Worm (Caenorhabditis elegans) whole organism, L1 larva: ENCODE data around the gene cutl-1.
A peak's percentile ranks its signal among the peaks of the same experiment; 100 is the strongest.

Source experiments
- C04F5.9 ChIP-seq: sonication (generic microtip); optimal IDR thresholded peaks from 2 replicates; lab custom pipeline; 2016; ENCODE audit warnings: missing genetic modification characterization, missing compliant biosample characterization
- C16A3.4 ChIP-seq: fragments of 150-350 bp; optimal IDR thresholded peaks from 2 replicates; lab custom pipeline; 2014; ENCODE audit warnings: missing biosample characterization, missing genetic modification characterization
- Y116A8C.19 ChIP-seq: sonication (generic microtip); optimal IDR thresholded peaks from 2 replicates; lab custom pipeline; 2016; ENCODE audit warnings: missing compliant biosample characterization, missing genetic modification characterization, borderline replicate concordance
- aha-1 ChIP-seq: fragments of 150-350 bp; optimal IDR thresholded peaks from 2 replicates; lab custom pipeline; 2014; ENCODE audit warnings: missing biosample characterization, missing genetic modification characterization
- alr-1 ChIP-seq: fragments of 200-800 bp; sonication (Bioruptor generic); optimal IDR thresholded peaks from 2 replicates; lab custom pipeline; 2018; ENCODE audit warnings: borderline replicate concordance, mild to moderate bottlenecking, missing genetic modification characterization, missing compliant biosample characterization
- blmp-1 ChIP-seq: fragments of 150-350 bp; optimal IDR thresholded peaks from 2 replicates; lab custom pipeline; 2014; ENCODE audit warnings: missing biosample characterization, missing genetic modification characterization
- ces-1 ChIP-seq: fragments of 150-350 bp; optimal IDR thresholded peaks from 2 replicates; lab custom pipeline; 2014; ENCODE audit warnings: missing biosample characterization, missing genetic modification reagents, missing genetic modification characterization
- dpl-1 ChIP-seq, 3 experiments: fragments of 150-350 bp in 2 of 3; sonication (generic microtip) in 1 of 3; optimal IDR thresholded peaks; 2 replicates each; lab custom pipeline; 2014 to 2017; ENCODE audit warnings: missing biosample characterization in 3 of 3, missing genetic modification characterization in 3 of 3, missing genetic modification reagents in 3 of 3
- dsc-1 ChIP-seq: sonication (generic microtip); optimal IDR thresholded peaks from 2 replicates; lab custom pipeline; 2016; ENCODE audit warnings: mild to moderate bottlenecking, missing genetic modification characterization, missing compliant biosample characterization
- efl-1 ChIP-seq, 4 experiments: fragments of 150-350 bp; optimal IDR thresholded peaks in 3 of 4; peaks in 1 of 4; 1 replicate in 1 of 4; 2 replicates in 3 of 4; lab custom pipeline; 2014; ENCODE audit warnings: missing biosample characterization in 2 of 4, missing genetic modification characterization in 2 of 4, missing genetic modification reagents in 2 of 4
- efl-3 ChIP-seq: fragments of 200-800 bp; sonication (Bioruptor generic); optimal IDR thresholded peaks from 2 replicates; lab custom pipeline; 2018; ENCODE audit warnings: mild to moderate bottlenecking, missing genetic modification characterization, missing compliant biosample characterization
- elt-2 ChIP-seq: sonication (generic microtip); optimal IDR thresholded peaks from 2 replicates; lab custom pipeline; 2016; ENCODE audit warnings: missing genetic modification characterization, mild to moderate bottlenecking, inconsistent platforms, missing compliant biosample characterization, missing genetic modification reagents
- elt-3 ChIP-seq, 6 experiments: fragments of 150-350 bp in 1 of 6; sonication (generic microtip); optimal IDR thresholded peaks; 2 replicates each; lab custom pipeline; 2017 to 2018; ENCODE audit warnings: missing biosample characterization in 6 of 6, missing genetic modification characterization in 6 of 6, inconsistent platforms in 1 of 6
- fkh-8 ChIP-seq: sonication (generic microtip); optimal IDR thresholded peaks from 2 replicates; lab custom pipeline; 2016; ENCODE audit warnings: mild to moderate bottlenecking, missing genetic modification characterization, missing compliant biosample characterization
- grh-1 ChIP-seq: fragments of 200-800 bp; sonication (Bioruptor generic); IDR thresholded peaks from 2 replicates; pipeline ENCODE4 v1.3.6; 2022; ENCODE audit warnings: missing genetic modification reagents, missing genetic modification characterization, missing compliant biosample characterization
- hlh-17 ChIP-seq: fragments of 200-800 bp; sonication (Bioruptor generic); optimal IDR thresholded peaks from 2 replicates; lab custom pipeline; 2018; ENCODE audit warnings: missing genetic modification characterization, mild to moderate bottlenecking, missing compliant biosample characterization, moderate library complexity, borderline replicate concordance
- irx-1 ChIP-seq: sonication (generic microtip); optimal IDR thresholded peaks from 2 replicates; lab custom pipeline; 2016; ENCODE audit warnings: missing genetic modification characterization, missing compliant biosample characterization
- jun-1 ChIP-seq: fragments of 150-350 bp; optimal IDR thresholded peaks from 2 replicates; lab custom pipeline; 2014; ENCODE audit warnings: missing biosample characterization, missing genetic modification reagents, missing genetic modification characterization
- lin-14 ChIP-seq: fragments of 200-800 bp; sonication (Bioruptor generic); optimal IDR thresholded peaks from 2 replicates; lab custom pipeline; 2018; ENCODE audit warnings: mild to moderate bottlenecking, missing genetic modification characterization, moderate library complexity, missing compliant biosample characterization
- lin-15B ChIP-seq: fragments of 150-350 bp; sonication (generic microtip); optimal IDR thresholded peaks from 3 replicates; lab custom pipeline; 2014; ENCODE audit warnings: missing biosample characterization, missing genetic modification characterization
- lin-35 ChIP-seq, 2 experiments: fragments of 150-350 bp; optimal IDR thresholded peaks; 2 replicates each; lab custom pipeline; 2014; ENCODE audit warnings: missing biosample characterization in 2 of 2, missing genetic modification characterization in 2 of 2, missing genetic modification reagents in 2 of 2
- lsy-2 ChIP-seq, 2 experiments: fragments of 150-350 bp; optimal IDR thresholded peaks; 2 replicates each; lab custom pipeline; 2014; ENCODE audit warnings: missing biosample characterization in 2 of 2, missing genetic modification characterization in 2 of 2
- mef-2 ChIP-seq: fragments of 150-350 bp; optimal IDR thresholded peaks from 2 replicates; lab custom pipeline; 2014; ENCODE audit warnings: missing biosample characterization, missing genetic modification characterization
- mep-1 ChIP-seq: fragments of 150-350 bp; optimal IDR thresholded peaks from 2 replicates; lab custom pipeline; 2014; ENCODE audit warnings: missing biosample characterization, missing genetic modification characterization
- nhr-19 ChIP-seq: fragments of 200-800 bp; sonication (Bioruptor generic); conservative IDR thresholded peaks from 2 replicates; pipeline ENCODE4 v1.3.6; 2022; ENCODE audit warnings: missing genetic modification characterization, missing compliant biosample characterization
- nhr-20 ChIP-seq: sonication (generic microtip); optimal IDR thresholded peaks from 2 replicates; lab custom pipeline; 2016; ENCODE audit warnings: mild to moderate bottlenecking, missing genetic modification characterization, missing compliant biosample characterization
- nhr-47 ChIP-seq: sonication (generic microtip); optimal IDR thresholded peaks from 2 replicates; lab custom pipeline; 2016; ENCODE audit warnings: mild to moderate bottlenecking, missing genetic modification characterization, moderate library complexity, missing compliant biosample characterization
- nhr-71 ChIP-seq: sonication (generic microtip); optimal IDR thresholded peaks from 2 replicates; lab custom pipeline; 2016; ENCODE audit warnings: mild to moderate bottlenecking, missing genetic modification characterization, moderate library complexity, missing compliant biosample characterization
- nhr-76 ChIP-seq: sonication (generic microtip); optimal IDR thresholded peaks from 2 replicates; lab custom pipeline; 2017; ENCODE audit warnings: missing biosample characterization, missing genetic modification characterization
- nhr-84 ChIP-seq: sonication (generic microtip); optimal IDR thresholded peaks from 2 replicates; lab custom pipeline; 2017; ENCODE audit warnings: missing biosample characterization, missing genetic modification characterization
- nhr-85 ChIP-seq: sonication (generic microtip); peaks from one replicate; lab custom pipeline; 2016; ENCODE audit warnings: missing genetic modification characterization, inconsistent platforms, missing compliant biosample characterization
- nhr-90 ChIP-seq: sonication (generic microtip); optimal IDR thresholded peaks from 2 replicates; lab custom pipeline; 2016; ENCODE audit warnings: mild to moderate bottlenecking, missing genetic modification characterization, missing compliant biosample characterization; ENCODE audit not compliant: poor library complexity
- pag-3 ChIP-seq: sonication (generic microtip); optimal IDR thresholded peaks from 2 replicates; lab custom pipeline; 2017; ENCODE audit warnings: missing genetic modification characterization, mild to moderate bottlenecking, missing compliant biosample characterization, antibody characterized with exemption, borderline replicate concordance; ENCODE audit not compliant: insufficient read depth
- pax-3 ChIP-seq: fragments of 200-800 bp; sonication (Bioruptor generic); optimal IDR thresholded peaks from 2 replicates; lab custom pipeline; 2018; ENCODE audit warnings: mild to moderate bottlenecking, missing genetic modification characterization, moderate library complexity, missing compliant biosample characterization
- rnt-1 ChIP-seq: sonication (generic microtip); optimal IDR thresholded peaks from 2 replicates; lab custom pipeline; 2016; ENCODE audit warnings: mild to moderate bottlenecking, missing genetic modification characterization, moderate library complexity, missing compliant biosample characterization
- snu-23 ChIP-seq: sonication (generic microtip); optimal IDR thresholded peaks from 2 replicates; lab custom pipeline; 2016; ENCODE audit warnings: missing genetic modification characterization, missing compliant biosample characterization
- sox-4 ChIP-seq: sonication (generic microtip); optimal IDR thresholded peaks from 2 replicates; lab custom pipeline; 2016; ENCODE audit warnings: missing genetic modification characterization, missing compliant biosample characterization
- swsn-7 ChIP-seq: sonication (generic microtip); optimal IDR thresholded peaks from 2 replicates; lab custom pipeline; 2016; ENCODE audit warnings: missing genetic modification characterization, missing compliant biosample characterization
- tbx-2 ChIP-seq: sonication (generic microtip); optimal IDR thresholded peaks from 2 replicates; lab custom pipeline; 2016; ENCODE audit warnings: missing genetic modification characterization, missing compliant biosample characterization
- unc-130 ChIP-seq: fragments of 150-350 bp; optimal IDR thresholded peaks from 2 replicates; lab custom pipeline; 2017; ENCODE audit warnings: missing biosample characterization, missing genetic modification characterization, inconsistent platforms
- unc-62 ChIP-seq: fragments of 150-350 bp; optimal IDR thresholded peaks from 2 replicates; lab custom pipeline; 2014; ENCODE audit warnings: missing biosample characterization, missing genetic modification reagents, missing genetic modification characterization
- xbp-1 ChIP-seq: sonication (generic microtip); optimal IDR thresholded peaks from 2 replicates; lab custom pipeline; 2016; ENCODE audit warnings: missing genetic modification characterization, missing compliant biosample characterization
- zag-1 ChIP-seq: fragments of 150-350 bp; optimal IDR thresholded peaks from 2 replicates; lab custom pipeline; 2014; ENCODE audit warnings: missing biosample characterization, missing genetic modification characterization
- zip-4 ChIP-seq: fragments of 200-800 bp; sonication (Bioruptor generic); optimal IDR thresholded peaks from 2 replicates; lab custom pipeline; 2018; ENCODE audit warnings: mild to moderate bottlenecking, missing genetic modification characterization, moderate library complexity, missing compliant biosample characterization
- ztf-4 ChIP-seq: fragments of 150-350 bp; optimal IDR thresholded peaks from 2 replicates; lab custom pipeline; 2014; ENCODE audit warnings: missing biosample characterization, missing genetic modification characterization

Gene cutl-1

ce11 chrV:13380178-13380577 is 25.7 kb downstream of the cutl-1 start, which contains the start of gene ifbp-1 (continued):
- TF ChIP-seq elt-3 (tag; optimal IDR thresholded peaks at IDR 0.05; lab: Kevin White, UChicago): peak; percentile 39 to 96 (median 91)
- TF ChIP-seq blmp-1 (tag; lab: Kevin White, UChicago): peak; percentile 86
- peak; percentile 85 for TF ChIP-seq nhr-90 (tag; lab: Kevin White, UChicago)
- no peak for TF ChIP-seq jun-1 (tag; lab: Kevin White, UChicago)
- no peak for TF ChIP-seq pag-3 (tag; lab: Kevin White, UChicago)
- no peak for TF ChIP-seq fkh-8 (tag; lab: Kevin White, UChicago)
- TF ChIP-seq mep-1: peak; percentile 69
- TF ChIP-seq C04F5.9 (tag; lab: Kevin White, UChicago): no peak
- TF ChIP-seq xbp-1 (tag; lab: Kevin White, UChicago): peak; percentile 40
- no peak for TF ChIP-seq alr-1
- peak; percentile 36 for TF ChIP-seq rnt-1 (tag; lab: Kevin White, UChicago)
- TF ChIP-seq grh-1 (GFP tag; lab: Robert Waterston, UW): peak; percentile 100
- peak; percentile 31 for TF ChIP-seq zip-4 (GFP tag; lab: Kevin White, UChicago)
- TF ChIP-seq aha-1 (tag; lab: Kevin White, UChicago): no peak
- no peak for TF ChIP-seq lin-15B
- no peak for TF ChIP-seq Y116A8C.19 (tag; lab: Kevin White, UChicago)

DNA sequence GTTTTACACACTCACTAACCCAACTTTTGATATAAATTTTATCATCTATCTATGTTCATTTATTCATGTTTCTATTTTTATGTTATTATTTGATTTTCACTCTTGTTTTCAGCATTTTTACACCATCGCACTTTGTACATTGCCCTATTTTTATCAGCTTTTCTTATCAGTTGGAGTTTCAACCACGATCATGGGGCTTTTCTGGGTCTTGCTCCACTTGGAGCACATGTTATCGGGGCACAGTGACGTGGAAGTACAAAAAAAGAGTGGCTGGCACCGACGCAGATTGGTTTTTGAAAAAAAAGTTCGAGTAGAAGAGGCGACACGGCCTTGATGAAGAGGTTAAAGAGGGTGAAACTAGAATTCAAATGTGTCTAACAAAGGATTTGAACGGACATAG is 28.8 kb downstream of the cutl-1 start:
- TF ChIP-seq nhr-71 (tag; lab: Kevin White, UChicago) (peak; percentile 37), nhr-84 (tag; lab: Kevin White, UChicago) (no peak), swsn-7 (tag; lab: Kevin White, UChicago) (no peak), dpl-1 (GFP tag; optimal IDR thresholded peaks at IDR 0.05; lab: Kevin White, UChicago) (peak in 1 of 3 experiments; percentile 9), elt-2 (tag; lab: Kevin White, UChicago) (peak; percentile 97), nhr-20 (tag; lab: Kevin White, UChicago) (peak; percentile 30), lin-35 (GFP tag; optimal IDR thresholded peaks at IDR 0.05; lab: Kevin White, UChicago) (peak in 1 of 2 experiments; percentile 48), pax-3 (tag; lab: Kevin White, UChicago) (peak; percentile 26), efl-1 (optimal IDR thresholded peaks at IDR 0.05; lab: Kevin White, UChicago) (no peak), efl-1 (GFP tag; optimal IDR thresholded peaks at IDR 0.05 in 1 of 2; lab: Kevin White, UChicago) (peak in 1 of 2 experiments; percentile 60), nhr-90 (tag; lab: Kevin White, UChicago) (peak; percentile 16), jun-1 (tag; lab: Kevin White, UChicago) (peak; percentile 15), sox-4 (tag; lab: Kevin White, UChicago) (no peak)

DNA sequence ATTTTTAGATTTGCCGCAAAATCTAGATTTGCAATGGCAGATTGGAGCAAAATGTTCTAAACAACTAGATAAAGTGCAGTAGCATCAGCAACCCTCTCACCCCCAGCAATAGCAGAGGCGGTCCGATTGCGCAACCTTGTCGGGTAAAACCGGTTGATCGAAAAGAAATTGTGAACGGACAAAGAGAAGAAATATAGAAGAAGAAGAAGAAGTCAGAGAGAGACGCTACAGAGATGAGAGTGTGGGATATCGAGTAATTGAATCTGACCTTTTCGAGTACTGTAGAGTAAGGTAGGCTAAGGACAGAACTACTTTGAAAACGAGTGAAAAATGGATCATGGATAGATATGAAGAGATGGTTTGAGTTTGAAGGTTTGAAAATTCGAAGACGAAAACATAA is 30.1 kb downstream of the cutl-1 start:
- TF ChIP-seq nhr-20 (tag; lab: Kevin White, UChicago) (peak; percentile 38), nhr-19 (GFP tag; lab: Robert Waterston, UW) (no peak), C16A3.4 (peak; percentile 14), unc-130 (tag; lab: Kevin White, UChicago) (no peak), lin-14 (peak; percentile 83), snu-23 (GFP tag; lab: Kevin White, UChicago) (peak; percentile 30), pax-3 (tag; lab: Kevin White, UChicago) (no peak), grh-1 (GFP tag; lab: Robert Waterston, UW) (peak; percentile 94), rnt-1 (tag; lab: Kevin White, UChicago) (peak; percentile 19), nhr-76 (tag; lab: Kevin White, UChicago) (no peak), mep-1 (peak; percentile 55), tbx-2 (tag; lab: Kevin White, UChicago) (no peak), nhr-47 (tag; lab: Kevin White, UChicago) (peak; percentile 2), lsy-2 (tag; optimal IDR thresholded peaks at IDR 0.05; lab: Kevin White, UChicago) (peak in 1 of 2 experiments; percentile 70), irx-1 (no peak), nhr-85 (tag; lab: Kevin White, UChicago) (peak; percentile 95), dpl-1 (GFP tag; optimal IDR thresholded peaks at IDR 0.05; lab: Kevin White, UChicago) (peak in 1 of 3 experiments; percentile 1), ces-1 (GFP tag; lab: Kevin White, UChicago) (no peak), dsc-1 (no peak), zip-4 (GFP tag; lab: Kevin White, UChicago) (no peak), nhr-71 (tag; lab: Kevin White, UChicago) (peak; percentile 19), elt-3 (tag; optimal IDR thresholded peaks at IDR 0.05; lab: Kevin White, UChicago) (peak in 1 of 6 experiments; percentile 12), nhr-90 (tag; lab: Kevin White, UChicago) (peak; percentile 26), ztf-4 (tag; lab: Kevin White, UChicago) (no peak), efl-3 (no peak), blmp-1 (tag; lab: Kevin White, UChicago) (peak; percentile 71), hlh-17 (GFP tag; lab: Kevin White, UChicago) (no peak), mef-2 (tag; lab: Kevin White, UChicago) (no peak), unc-62 (GFP tag; lab: Kevin White, UChicago) (no peak), zag-1 (tag; lab: Kevin White, UChicago) (no peak)
